Worm (Caenorhabditis elegans): ENCODE data around the gene slc-25A18.1.

- TF ChIP-seq egrh-3 (GFP tag; IDR thresholded peaks at IDR 0.05) (no peak; the same call in 1 of the 2 replicates), hsf-1 (GFP tag; IDR thresholded peaks at IDR 0.05) (no peak), nhr-179 (tag; optimal IDR thresholded peaks at IDR 0.05) (no peak), let-526 (GFP tag; IDR thresholded peaks at IDR 0.05) (peak; percentile 64; the same call in 1 of the 2 replicates), madf-6 (GFP tag; IDR thresholded peaks at IDR 0.05) (peak; percentile 62), T26A5.8 (tag; optimal IDR thresholded peaks at IDR 0.05) (no peak), lsl-1 (GFP tag; optimal IDR thresholded peaks at IDR 0.05) (no peak), ceh-58 (GFP tag; IDR thresholded peaks at IDR 0.05) (no peak), xnd-1 (tag; optimal IDR thresholded peaks at IDR 0.05) (no peak), efl-1 (GFP tag; optimal IDR thresholded peaks at IDR 0.05) (peak; percentile 60), nfya-1 (tag; optimal IDR thresholded peaks at IDR 0.05; ENCODE audit: borderline replicate concordance, insufficient read depth) (no peak)
Observed at ce11 chrX:15040552-15041080, 36.9 kb upstream of the slc-25A18.1 start, which contains the start of gene C18B12.4.

Data from whole organism, young adult.